Worm (Caenorhabditis elegans) whole organism, early embryonic: ENCODE measurements around the gene C06G4.6.

ENCODE experiments used
- B0310.2 ChIP-seq: sonication (generic microtip); optimal IDR thresholded peaks from 2 replicates; lab custom pipeline; 2016; ENCODE audit warnings: mild to moderate bottlenecking, missing genetic modification characterization, missing compliant biosample characterization
- F13C5.2 ChIP-seq: sonication (generic microtip); optimal IDR thresholded peaks from 2 replicates; lab custom pipeline; 2017; ENCODE audit warnings: mild to moderate bottlenecking, missing genetic modification characterization, inconsistent platforms, missing compliant biosample characterization
- aly-1 ChIP-seq: sonication (generic microtip); optimal IDR thresholded peaks from 2 replicates; lab custom pipeline; 2016; ENCODE audit warnings: missing genetic modification characterization, missing compliant biosample characterization
- ama-1 ChIP-seq: fragments of 150-350 bp; optimal IDR thresholded peaks from 2 replicates; lab custom pipeline; 2014
- ceh-13 ChIP-seq: fragments of 200-800 bp; sonication (Bioruptor generic); optimal IDR thresholded peaks from 2 replicates; lab custom pipeline; 2018; ENCODE audit warnings: mild to moderate bottlenecking, missing genetic modification characterization, missing compliant biosample characterization
- ceh-36 ChIP-seq: sonication (generic microtip); optimal IDR thresholded peaks from 2 replicates; lab custom pipeline; 2016; ENCODE audit warnings: missing genetic modification characterization, inconsistent platforms, missing compliant biosample characterization
- ets-7 ChIP-seq: sonication (generic microtip); optimal IDR thresholded peaks from 2 replicates; lab custom pipeline; 2016; ENCODE audit warnings: missing genotype, missing genetic modification characterization, missing compliant biosample characterization
- flt-1 ChIP-seq: fragments of 200-800 bp; sonication (Bioruptor generic); IDR thresholded peaks from 2 replicates; pipeline ENCODE4 v1.3.6; 2022; ENCODE audit warnings: missing genetic modification characterization, missing compliant biosample characterization
- hmbx-1 ChIP-seq: sonication (generic microtip); optimal IDR thresholded peaks from 2 replicates; lab custom pipeline; 2016; ENCODE audit warnings: mild to moderate bottlenecking, missing genetic modification characterization, missing compliant biosample characterization
- hmg-4 ChIP-seq: fragments of 200-800 bp; sonication (Bioruptor generic); optimal IDR thresholded peaks from 2 replicates; lab custom pipeline; 2018; ENCODE audit warnings: mild to moderate bottlenecking, missing genetic modification characterization, missing compliant biosample characterization
- hnd-1 ChIP-seq: sonication (generic microtip); optimal IDR thresholded peaks from 2 replicates; lab custom pipeline; 2016; ENCODE audit warnings: missing genetic modification characterization, missing compliant biosample characterization
- sea-1 ChIP-seq: fragments of 200-800 bp; sonication (Bioruptor generic); conservative IDR thresholded peaks from 2 replicates; pipeline ENCODE4 v1.3.6; 2022; ENCODE audit warnings: missing genetic modification characterization, missing compliant biosample characterization
- tra-4 ChIP-seq: sonication (generic microtip); optimal IDR thresholded peaks from 2 replicates; lab custom pipeline; 2017; ENCODE audit warnings: missing genetic modification characterization, missing compliant biosample characterization

- TF ChIP-seq flt-1 (GFP tag; lab: Robert Waterston, UW), result no peak
- TF ChIP-seq ama-1 (lab: Kevin White, UChicago), result no peak
- no peak for TF ChIP-seq sea-1 (GFP tag; lab: Robert Waterston, UW)
- no peak for TF ChIP-seq ceh-13 (GFP tag; lab: Kevin White, UChicago)
- no peak for TF ChIP-seq hmg-4
- no peak for TF ChIP-seq F13C5.2
- TF ChIP-seq ceh-36 (tag; lab: Kevin White, UChicago), result no peak
- TF ChIP-seq tra-4 (tag; lab: Kevin White, UChicago), result no peak
- TF ChIP-seq aly-1 (tag; lab: Kevin White, UChicago), result no peak
- TF ChIP-seq ets-7 (tag; lab: Kevin White, UChicago), result no peak
- no peak for TF ChIP-seq hmbx-1 (tag; lab: Kevin White, UChicago)
- no peak for TF ChIP-seq B0310.2 (tag; lab: Kevin White, UChicago)
- no peak for TF ChIP-seq hnd-1 (tag; lab: Kevin White, UChicago)
Observed at ce11 chrIII:8033534-8033933, 29.3 kb downstream of the C06G4.6 start, which contains the start of gene F44B9.10.
